Worm (Caenorhabditis elegans): ENCODE results near the gene gei-4.

DNA sequence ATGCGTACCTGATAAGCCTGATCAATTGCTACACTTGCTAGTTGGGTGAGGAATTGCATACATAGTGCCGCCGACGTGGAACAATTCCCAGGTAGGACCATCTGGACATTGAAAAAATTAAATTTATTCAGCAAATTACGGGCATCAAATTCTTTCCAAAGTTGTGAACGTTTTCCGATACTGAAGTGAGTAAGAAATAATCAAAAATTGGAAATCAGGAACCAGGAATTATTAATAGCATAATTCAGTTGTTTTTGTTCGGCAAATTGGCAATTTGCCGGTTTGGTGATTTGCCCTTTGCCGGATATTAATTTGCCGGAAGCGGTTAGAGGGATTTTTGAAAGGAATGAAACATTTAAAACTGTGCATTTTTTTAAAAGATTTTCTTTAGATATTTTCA, 26.6 kb upstream of the gei-4 start, which contains the start of gene gsto-3:
- TF ChIP-seq klf-2 (GFP tag; conservative IDR thresholded peaks at IDR 0.05) (no peak), flt-1 (GFP tag; IDR thresholded peaks at IDR 0.05) (no peak), cog-1 (tag; optimal IDR thresholded peaks at IDR 0.05) (no peak), tab-1 (GFP tag; IDR thresholded peaks at IDR 0.05) (no peak), ref-1 (GFP tag; conservative IDR thresholded peaks at IDR 0.05) (no peak), med-1 (GFP tag; optimal IDR thresholded peaks at IDR 0.05; ENCODE audit: insufficient read depth) (no peak)
